Worm (Caenorhabditis elegans): ENCODE data around the gene srv-10.

- no peak for TF ChIP-seq snpc-4 (GFP tag; optimal IDR thresholded peaks at IDR 0.05)
- no peak for TF ChIP-seq snpc-4 (tag; optimal IDR thresholded peaks at IDR 0.05)
- no peak for TF ChIP-seq ets-4 (GFP tag; optimal IDR thresholded peaks at IDR 0.05)
- TF ChIP-seq mes-4 (tag; optimal IDR thresholded peaks at IDR 0.05) = no peak
- no peak for TF ChIP-seq ceh-91 (GFP tag; IDR thresholded peaks at IDR 0.05)
- no peak for TF ChIP-seq F39B2.1 (GFP tag; IDR thresholded peaks at IDR 0.05)
- TF ChIP-seq efl-1 (GFP tag; optimal IDR thresholded peaks at IDR 0.05) = no peak
- no peak for TF ChIP-seq ztf-6 (GFP tag; IDR thresholded peaks at IDR 0.05)
- TF ChIP-seq sea-2 (GFP tag; IDR thresholded peaks at IDR 0.05) = no peak
- TF ChIP-seq mel-28 (tag; optimal IDR thresholded peaks at IDR 0.05; ENCODE audit: borderline replicate concordance) = no peak
- TF ChIP-seq madf-3 (GFP tag; IDR thresholded peaks at IDR 0.05) = no peak
- TF ChIP-seq F49E8.2 (tag; optimal IDR thresholded peaks at IDR 0.05; ENCODE audit: insufficient read depth) = no peak
These were observed 10.4 kb upstream of the srv-10 start for ce11 chrV:13413301-13413700.

Data from whole organism, young adult.